Fruit fly (Drosophila melanogaster) whole organism, adult: ENCODE data around the gene CG5506.
A peak's percentile ranks its signal among the peaks of the same experiment; 100 is the strongest.

Experiments
- CG11617 ChIP-seq: fragments of 200-800 bp; sonication (Bioruptor generic); optimal IDR thresholded peaks from 2 replicates; lab custom pipeline; 2017; ENCODE audit warnings: mild to moderate bottlenecking, missing biosample characterization, missing genetic modification reagents, missing genetic modification characterization
- CG12768 ChIP-seq: fragments of 200-800 bp; sonication (Bioruptor generic); optimal IDR thresholded peaks from 2 replicates; lab custom pipeline; 2017; ENCODE audit warnings: missing biosample characterization, missing genetic modification characterization, mild to moderate bottlenecking, moderate library complexity, missing genetic modification reagents
- CG14711 ChIP-seq: fragments of 200-800 bp; sonication (Bioruptor generic); optimal IDR thresholded peaks from 2 replicates; lab custom pipeline; 2018; ENCODE audit warnings: missing biosample characterization, mild to moderate bottlenecking, missing genetic modification characterization, moderate library complexity
- CG1620 ChIP-seq: fragments of 200-800 bp; sonication (Bioruptor generic); optimal IDR thresholded peaks from 2 replicates; lab custom pipeline; 2016; ENCODE audit warnings: missing biosample characterization, missing genetic modification characterization
- CG33017 ChIP-seq: fragments of 200-800 bp; sonication (Bioruptor generic); optimal IDR thresholded peaks from 2 replicates; lab custom pipeline; 2018; ENCODE audit warnings: missing biosample characterization, mild to moderate bottlenecking, missing genetic modification characterization, moderate library complexity
- CG5204 ChIP-seq: fragments of 200-800 bp; sonication (Bioruptor generic); optimal IDR thresholded peaks from 2 replicates; lab custom pipeline; 2016; ENCODE audit warnings: missing biosample characterization, missing genetic modification characterization
- CG7045 ChIP-seq: fragments of 200-800 bp; sonication (Bioruptor generic); optimal IDR thresholded peaks from 2 replicates; lab custom pipeline; 2017; ENCODE audit warnings: missing biosample characterization, mild to moderate bottlenecking, missing genetic modification characterization
- CG7101 ChIP-seq: fragments of 200-800 bp; sonication (Bioruptor generic); optimal IDR thresholded peaks from 2 replicates; lab custom pipeline; 2018; ENCODE audit warnings: missing biosample characterization, mild to moderate bottlenecking, missing genetic modification characterization, moderate library complexity
- Clk ChIP-seq: fragments of 200-800 bp; sonication (Bioruptor generic); optimal IDR thresholded peaks from 2 replicates; lab custom pipeline; 2017; ENCODE audit warnings: missing biosample characterization, missing genetic modification characterization
- Crg-1 ChIP-seq: fragments of 200-800 bp; sonication (Bioruptor generic); optimal IDR thresholded peaks from 2 replicates; lab custom pipeline; 2016; ENCODE audit warnings: missing biosample characterization, missing genetic modification characterization
- Hr96 ChIP-seq: fragments of 200-800 bp; sonication (Bioruptor generic); optimal IDR thresholded peaks from 2 replicates; lab custom pipeline; 2016; ENCODE audit warnings: missing biosample characterization, missing genetic modification characterization
- Mnt ChIP-seq: fragments of 200-800 bp; sonication (Bioruptor generic); optimal IDR thresholded peaks from 2 replicates; lab custom pipeline; 2016; ENCODE audit warnings: missing biosample characterization, mild to moderate bottlenecking, missing genetic modification characterization
- bab1 ChIP-seq: fragments of 200-800 bp; sonication (Bioruptor generic); optimal IDR thresholded peaks from 3 replicates; lab custom pipeline; 2019; ENCODE audit warnings: missing biosample characterization, mild to moderate bottlenecking, missing genetic modification characterization, moderate library complexity
- cic ChIP-seq: fragments of 200-800 bp; sonication (Bioruptor generic); optimal IDR thresholded peaks from 2 replicates; lab custom pipeline; 2017; ENCODE audit warnings: missing biosample characterization, mild to moderate bottlenecking, missing genetic modification characterization, moderate library complexity
- cnc ChIP-seq, 2 experiments: fragments of >200 bp; optimal IDR thresholded peaks; 2 replicates each; lab custom pipeline; 2017
- kay ChIP-seq: fragments of 200-800 bp; sonication (Bioruptor generic); peaks from one replicate; lab custom pipeline; 2016; ENCODE audit warnings: missing biosample characterization, missing genetic modification characterization, borderline replicate concordance
- ovo ChIP-seq: fragments of 200-800 bp; sonication (Bioruptor generic); optimal IDR thresholded peaks from 2 replicates; lab custom pipeline; 2016; ENCODE audit warnings: missing biosample characterization, missing genetic modification characterization
- pad ChIP-seq: fragments of 200-800 bp; sonication (Bioruptor generic); optimal IDR thresholded peaks from 3 replicates; lab custom pipeline; 2017; ENCODE audit warnings: missing biosample characterization, missing genetic modification characterization, mild to moderate bottlenecking, moderate library complexity, missing genetic modification reagents
- tj ChIP-seq: fragments of 200-800 bp; sonication (Bioruptor generic); optimal IDR thresholded peaks from 3 replicates; lab custom pipeline; 2017; ENCODE audit warnings: missing biosample characterization, mild to moderate bottlenecking, missing genetic modification characterization, moderate library complexity
- toe ChIP-seq: fragments of 200-800 bp; sonication (Bioruptor generic); optimal IDR thresholded peaks from 2 replicates; lab custom pipeline; 2016; ENCODE audit warnings: missing biosample characterization, missing genetic modification characterization

CG5506 gene

DNA sequence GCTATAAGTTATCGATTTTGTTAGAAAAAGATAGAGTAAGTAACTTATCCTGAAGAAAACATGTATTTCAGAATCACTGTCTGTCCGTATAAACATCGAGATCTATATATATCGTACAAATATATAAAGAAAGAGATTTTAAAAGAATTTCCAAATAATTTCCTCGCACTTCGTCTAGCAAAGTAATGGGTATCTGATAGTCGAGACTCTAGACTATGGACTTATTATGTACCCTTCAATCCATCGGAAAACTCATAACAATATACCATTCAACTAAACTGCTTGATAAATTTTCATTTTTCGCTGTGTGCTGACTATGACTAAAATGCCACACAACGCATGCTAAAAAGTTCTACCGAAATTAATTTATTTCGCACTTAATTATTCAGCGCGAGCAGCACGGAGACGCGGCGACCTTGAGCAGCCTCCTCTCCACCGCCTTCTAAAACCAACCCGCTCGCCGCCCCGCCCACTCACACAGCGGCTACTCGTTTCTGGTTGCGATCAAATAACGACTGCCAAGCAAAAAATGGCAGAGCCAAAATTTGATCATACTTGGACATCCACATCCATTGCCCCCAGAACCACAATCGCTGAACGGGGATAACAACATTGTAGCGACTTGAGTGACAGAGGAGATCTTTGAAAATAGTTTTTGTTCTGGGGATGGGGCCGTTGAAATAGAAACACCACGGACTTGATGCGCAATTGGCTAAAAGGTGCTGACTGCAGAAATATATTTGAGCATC is 31.8 kb upstream of the CG5506 start:
- TF ChIP-seq Clk (no peak), tj (GFP tag; lab: Kevin White, UChicago) (peak; percentile 84)

DNA sequence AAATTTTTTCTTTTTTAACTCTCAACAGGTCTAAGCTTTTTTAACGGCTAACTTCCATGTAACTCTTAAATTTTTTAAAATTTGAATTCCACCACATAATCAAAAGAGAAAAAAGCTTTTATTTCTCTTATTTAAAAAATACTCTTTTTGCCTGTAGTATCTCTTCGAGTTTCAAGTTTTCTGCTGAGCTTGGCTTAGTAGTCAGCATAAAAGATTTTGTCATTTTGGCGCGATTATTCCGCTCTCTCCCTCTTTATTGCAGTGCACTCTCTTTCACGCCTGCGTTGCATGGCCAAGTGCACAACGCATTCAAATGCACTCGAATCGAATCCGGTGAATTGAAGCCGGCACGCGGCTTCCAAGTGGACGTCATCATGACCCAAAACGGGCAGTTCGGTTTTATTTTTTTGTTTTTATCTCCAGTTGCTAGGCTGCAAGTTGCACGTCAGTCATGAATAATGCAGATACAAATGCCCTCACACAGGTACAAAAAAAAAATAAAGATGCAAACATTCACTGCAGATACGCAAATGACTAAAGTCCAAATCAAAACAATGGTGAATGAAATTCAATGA is 29.9 kb upstream of the CG5506 start:
- peak; percentile 96 for TF ChIP-seq kay (GFP tag; lab: Kevin White, UChicago)
- TF ChIP-seq bab1 (GFP tag; lab: Kevin White, UChicago): no peak
- no peak for TF ChIP-seq CG5204 (GFP tag; lab: Kevin White, UChicago)
- TF ChIP-seq Hr96 (GFP tag; lab: Kevin White, UChicago): no peak
- TF ChIP-seq CG1620: no peak
- TF ChIP-seq tj (GFP tag; lab: Kevin White, UChicago): peak; percentile 100
- no peak for TF ChIP-seq Mnt (GFP tag; lab: Kevin White, UChicago)
- no peak for TF ChIP-seq CG11617
- TF ChIP-seq cic (GFP tag; lab: Kevin White, UChicago): peak; percentile 65
- TF ChIP-seq CG12768 (GFP tag; lab: Kevin White, UChicago): peak; percentile 37
- no peak for TF ChIP-seq CG7101
- no peak for TF ChIP-seq pad (GFP tag; lab: Kevin White, UChicago)
- no peak for TF ChIP-seq Clk
- TF ChIP-seq cnc (optimal IDR thresholded peaks at IDR 0.05; lab: Kevin White, UChicago): no peak
- peak; percentile 14 for TF ChIP-seq CG14711 (tag; lab: Kevin White, UChicago)
- no peak for TF ChIP-seq CG7045 (GFP tag; lab: Kevin White, UChicago)
- no peak for TF ChIP-seq Crg-1 (GFP tag; lab: Kevin White, UChicago)
- no peak for TF ChIP-seq toe (GFP tag; lab: Kevin White, UChicago)

DNA sequence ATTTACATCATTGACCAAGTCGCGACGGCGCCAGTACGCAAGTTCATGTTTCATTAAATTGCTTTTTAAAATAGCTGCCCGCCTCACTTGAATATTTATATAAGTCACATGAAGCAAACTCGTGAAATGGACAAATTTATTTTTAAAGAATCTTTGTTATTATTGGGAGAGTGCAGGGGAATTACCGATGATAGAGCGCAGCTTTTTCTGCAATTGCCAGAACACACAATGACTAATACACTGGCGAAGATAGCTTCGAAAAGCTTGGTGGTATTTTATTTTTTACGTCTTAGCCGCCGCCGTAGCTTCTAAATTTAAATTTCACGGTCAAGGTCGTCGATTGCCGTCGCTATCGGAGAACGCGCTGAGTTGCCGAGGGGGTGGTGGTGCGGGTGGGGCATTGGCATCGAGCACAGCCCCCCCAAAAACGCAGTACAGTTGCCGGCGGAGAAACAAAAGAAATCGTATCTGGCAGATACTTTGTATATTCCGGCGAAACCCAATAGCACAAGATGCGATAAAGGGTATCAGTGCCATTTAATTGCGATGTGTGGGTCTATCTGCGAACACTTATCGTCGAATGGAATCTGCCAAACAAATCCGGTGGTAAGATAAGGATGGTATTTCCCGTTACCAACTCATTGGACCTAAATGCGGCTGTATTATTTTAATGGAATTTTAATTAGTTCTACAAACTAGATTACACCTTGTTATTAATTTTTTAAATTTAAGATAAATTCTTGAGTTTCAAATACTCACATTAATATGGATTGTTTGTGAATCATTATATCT is 29.0 kb upstream of the CG5506 start:
- no peak for TF ChIP-seq pad (GFP tag; lab: Kevin White, UChicago)
- no peak for TF ChIP-seq CG11617
- peak; percentile 90 for TF ChIP-seq kay (GFP tag; lab: Kevin White, UChicago)
- peak; percentile 67 for TF ChIP-seq cic (GFP tag; lab: Kevin White, UChicago)
- no peak for TF ChIP-seq bab1 (GFP tag; lab: Kevin White, UChicago)
- TF ChIP-seq Hr96 (GFP tag; lab: Kevin White, UChicago): no peak
- TF ChIP-seq CG7045 (GFP tag; lab: Kevin White, UChicago): no peak
- no peak for TF ChIP-seq Clk
- TF ChIP-seq CG5204 (GFP tag; lab: Kevin White, UChicago): no peak
- TF ChIP-seq CG12768 (GFP tag; lab: Kevin White, UChicago): no peak

DNA sequence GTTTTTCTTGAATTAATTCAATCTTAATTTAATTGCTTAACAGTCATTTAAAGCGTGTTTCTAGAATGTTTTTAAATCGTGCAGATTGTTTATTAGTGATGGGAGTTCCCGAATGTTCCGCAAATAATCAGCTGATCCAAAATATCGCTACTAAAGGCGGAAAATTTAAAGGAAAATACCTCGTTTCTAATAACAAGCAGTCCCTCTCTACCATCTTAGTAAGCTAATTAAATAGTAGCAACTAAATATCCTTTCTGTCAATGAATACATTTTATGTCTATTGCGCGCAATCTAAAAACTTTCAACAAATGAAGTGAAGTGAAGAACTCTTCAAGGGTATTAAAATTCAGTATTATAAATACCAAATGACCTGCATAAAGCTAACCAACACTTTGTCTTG is 28.3 kb upstream of the CG5506 start, which contains the start of gene CG5290:
CG5290 (minus strand) TSS at position 118 of the 400 bp plus-strand sequence.
- no peak for TF ChIP-seq cic (GFP tag; lab: Kevin White, UChicago)
- TF ChIP-seq CG33017 (tag; lab: Kevin White, UChicago): peak; percentile 45
- TF ChIP-seq CG7045 (GFP tag; lab: Kevin White, UChicago): peak; percentile 17
- TF ChIP-seq Hr96 (GFP tag; lab: Kevin White, UChicago): no peak
- TF ChIP-seq CG12768 (GFP tag; lab: Kevin White, UChicago): peak; percentile 50
- TF ChIP-seq CG7101: peak; percentile 60
- TF ChIP-seq ovo (GFP tag; lab: Kevin White, UChicago): no peak
- TF ChIP-seq toe (GFP tag; lab: Kevin White, UChicago): peak; percentile 33
- peak; percentile 47 for TF ChIP-seq CG14711 (tag; lab: Kevin White, UChicago)
- TF ChIP-seq Crg-1 (GFP tag; lab: Kevin White, UChicago): peak; percentile 48
- no peak for TF ChIP-seq Clk
- peak; percentile 65 for TF ChIP-seq Mnt (GFP tag; lab: Kevin White, UChicago)
- TF ChIP-seq CG11617: peak; percentile 68
- TF ChIP-seq CG1620: peak; percentile 56
- peak; percentile 41 for TF ChIP-seq tj (GFP tag; lab: Kevin White, UChicago)
- TF ChIP-seq pad (GFP tag; lab: Kevin White, UChicago): peak; percentile 44
- TF ChIP-seq cnc (optimal IDR thresholded peaks at IDR 0.05; lab: Kevin White, UChicago): no peak
- TF ChIP-seq kay (GFP tag; lab: Kevin White, UChicago): peak; percentile 93
- TF ChIP-seq CG5204 (GFP tag; lab: Kevin White, UChicago): no peak
- TF ChIP-seq bab1 (GFP tag; lab: Kevin White, UChicago): peak; percentile 72

DNA sequence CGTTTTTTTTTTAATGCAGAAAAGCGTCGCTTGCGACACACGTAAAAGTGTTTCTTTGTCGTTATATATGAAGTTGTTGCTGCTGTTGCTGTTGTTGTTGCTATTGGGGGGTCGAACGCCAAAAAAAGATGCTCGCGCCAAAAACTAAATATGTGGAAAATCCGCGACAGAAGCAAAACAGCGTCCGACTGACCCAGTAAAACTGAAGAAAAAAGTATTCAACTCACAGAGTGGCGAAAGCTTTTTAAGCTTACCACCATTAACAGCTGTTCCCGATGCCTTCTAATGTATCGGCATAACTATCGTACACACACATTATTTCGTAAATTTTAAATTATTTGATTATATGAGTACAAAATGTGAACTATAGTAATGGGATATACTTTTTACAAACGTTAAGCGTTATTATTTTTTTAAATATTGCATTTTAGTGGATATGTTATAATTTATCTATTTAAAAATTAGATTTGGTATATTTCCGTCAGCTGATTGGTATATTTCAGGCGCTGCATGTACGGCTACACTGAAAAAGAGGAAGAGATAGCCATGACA is 23.5 kb upstream of the CG5506 start, which contains the start of the genes Prestin and Wdr92:
Prestin (minus strand) TSS at position 204 of the 552 bp plus-strand sequence.
Wdr92 (plus strand) TSS at position 535 of the 552 bp plus-strand sequence.
- TF ChIP-seq pad (GFP tag; lab: Kevin White, UChicago): no peak
- no peak for TF ChIP-seq CG5204 (GFP tag; lab: Kevin White, UChicago)
- peak; percentile 16 for TF ChIP-seq CG12768 (GFP tag; lab: Kevin White, UChicago)
- peak; percentile 86 for TF ChIP-seq tj (GFP tag; lab: Kevin White, UChicago)
- peak; percentile 67 for TF ChIP-seq Mnt (GFP tag; lab: Kevin White, UChicago)
- no peak for TF ChIP-seq Hr96 (GFP tag; lab: Kevin White, UChicago)
- peak; percentile 68 for TF ChIP-seq cic (GFP tag; lab: Kevin White, UChicago)
- no peak for TF ChIP-seq cnc (optimal IDR thresholded peaks at IDR 0.05; lab: Kevin White, UChicago)
- no peak for TF ChIP-seq CG1620
- TF ChIP-seq kay (GFP tag; lab: Kevin White, UChicago): peak; percentile 69
- TF ChIP-seq Crg-1 (GFP tag; lab: Kevin White, UChicago): peak; percentile 42
- TF ChIP-seq CG11617: peak; percentile 40
- TF ChIP-seq toe (GFP tag; lab: Kevin White, UChicago): peak; percentile 8
- peak; percentile 16 for TF ChIP-seq CG33017 (tag; lab: Kevin White, UChicago)
- peak; percentile 42 for TF ChIP-seq CG14711 (tag; lab: Kevin White, UChicago)
- TF ChIP-seq bab1 (GFP tag; lab: Kevin White, UChicago): no peak
- TF ChIP-seq CG7101: peak; percentile 27
- no peak for TF ChIP-seq CG7045 (GFP tag; lab: Kevin White, UChicago)
- TF ChIP-seq Clk: no peak
- TF ChIP-seq ovo (GFP tag; lab: Kevin White, UChicago): no peak
